Worm (Caenorhabditis elegans) whole organism, late embryonic: Measurements from ENCODE around the gene F13H8.5.

ENCODE experiments used
- C38D4.7 ChIP-seq: fragments of 200-800 bp; sonication (Bioruptor generic); optimal IDR thresholded peaks from 2 replicates; lab custom pipeline; 2018; ENCODE audit warnings: mild to moderate bottlenecking, missing genetic modification characterization, moderate library complexity, missing compliant biosample characterization
- F13H6.1 ChIP-seq: sonication (generic microtip); optimal IDR thresholded peaks from 2 replicates; lab custom pipeline; 2016; ENCODE audit warnings: missing genetic modification characterization, missing compliant biosample characterization
- K02D7.2 ChIP-seq: sonication (generic microtip); optimal IDR thresholded peaks from 2 replicates; lab custom pipeline; 2017; ENCODE audit warnings: mild to moderate bottlenecking, missing genetic modification characterization, missing compliant biosample characterization
- T23F11.4 ChIP-seq: fragments of 200-800 bp; sonication (Bioruptor generic); optimal IDR thresholded peaks from 2 replicates; lab custom pipeline; 2018; ENCODE audit warnings: mild to moderate bottlenecking, missing genetic modification characterization, missing compliant biosample characterization
- ahr-1 ChIP-seq: sonication (generic microtip); optimal IDR thresholded peaks from 2 replicates; lab custom pipeline; 2016; ENCODE audit warnings: missing genetic modification characterization, missing compliant biosample characterization
- ceh-18 ChIP-seq: sonication (generic microtip); optimal IDR thresholded peaks from 2 replicates; lab custom pipeline; 2016; ENCODE audit warnings: missing genetic modification characterization, missing compliant biosample characterization
- ceh-34 ChIP-seq: sonication (generic microtip); optimal IDR thresholded peaks from 2 replicates; lab custom pipeline; 2016; ENCODE audit warnings: mild to moderate bottlenecking, missing genetic modification characterization, missing compliant biosample characterization
- ceh-45 ChIP-seq: fragments of 200-800 bp; sonication (Bioruptor generic); IDR thresholded peaks from 2 replicates; pipeline ENCODE4 v1.3.6; 2022; ENCODE audit warnings: missing genetic modification reagents, missing genetic modification characterization, missing compliant biosample characterization
- che-1 ChIP-seq: sonication (generic microtip); optimal IDR thresholded peaks from 2 replicates; lab custom pipeline; 2016; ENCODE audit warnings: mild to moderate bottlenecking, missing genetic modification characterization, missing compliant biosample characterization
- dmd-4 ChIP-seq: sonication (generic microtip); optimal IDR thresholded peaks from 2 replicates; lab custom pipeline; 2016; ENCODE audit warnings: borderline replicate concordance, missing genetic modification characterization, missing compliant biosample characterization
- elt-4 ChIP-seq: sonication (generic microtip); optimal IDR thresholded peaks from 2 replicates; lab custom pipeline; 2016; ENCODE audit warnings: missing genetic modification characterization, missing compliant biosample characterization
- eyg-1 ChIP-seq: sonication (generic microtip); optimal IDR thresholded peaks from 2 replicates; lab custom pipeline; 2016; ENCODE audit warnings: missing genotype, missing genetic modification characterization, missing compliant biosample characterization
- fax-1 ChIP-seq: sonication (generic microtip); optimal IDR thresholded peaks from 2 replicates; lab custom pipeline; 2016; ENCODE audit warnings: missing genotype, missing genetic modification characterization, missing compliant biosample characterization
- fkh-10 ChIP-seq: fragments of 150-350 bp; optimal IDR thresholded peaks from 2 replicates; lab custom pipeline; 2014; ENCODE audit warnings: missing biosample characterization, missing genetic modification reagents, missing genetic modification characterization
- gmeb-2 ChIP-seq: sonication (generic microtip); optimal IDR thresholded peaks from 2 replicates; lab custom pipeline; 2016; ENCODE audit warnings: missing genetic modification characterization, inconsistent platforms, missing compliant biosample characterization
- hlh-30 ChIP-seq: sonication (generic microtip); optimal IDR thresholded peaks from 2 replicates; lab custom pipeline; 2017; ENCODE audit warnings: antibody characterized with exemption, missing genetic modification characterization, missing compliant biosample characterization; ENCODE audit not compliant: insufficient read depth
- hlh-6 ChIP-seq: sonication (generic microtip); optimal IDR thresholded peaks from 2 replicates; lab custom pipeline; 2016; ENCODE audit warnings: missing genotype, missing genetic modification characterization, missing compliant biosample characterization
- hlh-8 ChIP-seq: sonication (generic microtip); optimal IDR thresholded peaks from 2 replicates; lab custom pipeline; 2016; ENCODE audit warnings: missing genotype, missing genetic modification characterization, missing compliant biosample characterization
- lim-6 ChIP-seq: sonication (generic microtip); optimal IDR thresholded peaks from 2 replicates; lab custom pipeline; 2016; ENCODE audit warnings: missing genetic modification characterization, missing compliant biosample characterization
- madf-2 ChIP-seq: sonication (generic microtip); optimal IDR thresholded peaks from 2 replicates; lab custom pipeline; 2017; ENCODE audit warnings: missing genetic modification characterization, missing compliant biosample characterization
- nhr-11 ChIP-seq: fragments of 150-350 bp; optimal IDR thresholded peaks from 2 replicates; lab custom pipeline; 2014; ENCODE audit warnings: missing biosample characterization, missing genetic modification characterization
- nhr-232 ChIP-seq: sonication (generic microtip); optimal IDR thresholded peaks from 2 replicates; lab custom pipeline; 2016; ENCODE audit warnings: missing genetic modification characterization, missing compliant biosample characterization
- pag-3 ChIP-seq: sonication (generic microtip); optimal IDR thresholded peaks from 2 replicates; lab custom pipeline; 2016; ENCODE audit warnings: missing compliant biosample characterization, missing genetic modification characterization, borderline replicate concordance
- pat-9 ChIP-seq: fragments of 200-800 bp; sonication (Bioruptor generic); optimal IDR thresholded peaks from 2 replicates; lab custom pipeline; 2018; ENCODE audit warnings: mild to moderate bottlenecking, missing genetic modification characterization, moderate library complexity, missing compliant biosample characterization
- pha-2 ChIP-seq: sonication (generic microtip); optimal IDR thresholded peaks from 2 replicates; lab custom pipeline; 2017; ENCODE audit warnings: mild to moderate bottlenecking, missing genetic modification characterization, missing compliant biosample characterization
- pqm-1 ChIP-seq: sonication (generic microtip); optimal IDR thresholded peaks from 2 replicates; lab custom pipeline; 2016; ENCODE audit warnings: missing genetic modification characterization, missing compliant biosample characterization
- ref-2 ChIP-seq: sonication (generic microtip); optimal IDR thresholded peaks from 2 replicates; lab custom pipeline; 2016; ENCODE audit warnings: missing genetic modification characterization, missing compliant biosample characterization
- rnt-1 ChIP-seq: sonication (generic microtip); optimal IDR thresholded peaks from 2 replicates; lab custom pipeline; 2016; ENCODE audit warnings: missing genetic modification characterization, missing compliant biosample characterization
- sox-2 ChIP-seq: fragments of 200-800 bp; sonication (Bioruptor generic); IDR thresholded peaks from 2 replicates; pipeline ENCODE4 v1.3.6; 2022; ENCODE audit warnings: missing genetic modification reagents, missing genetic modification characterization, missing compliant biosample characterization
- syd-9 ChIP-seq: sonication (generic microtip); optimal IDR thresholded peaks from 2 replicates; lab custom pipeline; 2016; ENCODE audit warnings: mild to moderate bottlenecking, missing genetic modification characterization, moderate library complexity, missing compliant biosample characterization
- tbx-2 ChIP-seq: sonication (generic microtip); optimal IDR thresholded peaks from 2 replicates; lab custom pipeline; 2016; ENCODE audit warnings: missing genetic modification characterization, missing compliant biosample characterization
- ttx-3 ChIP-seq: sonication (generic microtip); optimal IDR thresholded peaks from 2 replicates; lab custom pipeline; 2016; ENCODE audit warnings: missing genetic modification reagents, missing genetic modification characterization, missing compliant biosample characterization
- unc-42 ChIP-seq: sonication (generic microtip); optimal IDR thresholded peaks from 2 replicates; lab custom pipeline; 2016; ENCODE audit warnings: missing genotype, missing genetic modification characterization, missing compliant biosample characterization
- unc-55 ChIP-seq: sonication (generic microtip); optimal IDR thresholded peaks from 2 replicates; lab custom pipeline; 2017; ENCODE audit warnings: missing biosample characterization, missing genetic modification reagents, missing genetic modification characterization
- unc-86 ChIP-seq: sonication (generic microtip); optimal IDR thresholded peaks from 2 replicates; lab custom pipeline; 2016; ENCODE audit warnings: missing genetic modification characterization, missing compliant biosample characterization

The F13H8.5 gene

ce11 chrII:6236093-6236945, 19.6 kb downstream of the F13H8.5 start:
- TF ChIP-seq gmeb-2 (tag; lab: Kevin White, UChicago): no peak
- no peak for TF ChIP-seq pqm-1 (tag; lab: Kevin White, UChicago)
- no peak for TF ChIP-seq ceh-45 (GFP tag; lab: Robert Waterston, UW)
- no peak for TF ChIP-seq rnt-1 (tag; lab: Kevin White, UChicago)
- TF ChIP-seq eyg-1 (tag; lab: Kevin White, UChicago): no peak
- peak; percentile 45 for TF ChIP-seq hlh-30 (tag; lab: Kevin White, UChicago)
- TF ChIP-seq unc-55 (GFP tag; lab: Kevin White, UChicago): no peak
- TF ChIP-seq pha-2: no peak
- TF ChIP-seq ref-2 (tag; lab: Kevin White, UChicago): no peak
- TF ChIP-seq madf-2 (tag; lab: Kevin White, UChicago): no peak
- TF ChIP-seq unc-86 (tag; lab: Kevin White, UChicago): no peak
- no peak for TF ChIP-seq nhr-232 (tag; lab: Kevin White, UChicago)
- no peak for TF ChIP-seq T23F11.4 (GFP tag; lab: Kevin White, UChicago)
- TF ChIP-seq F13H6.1: no peak
- no peak for TF ChIP-seq ttx-3 (tag; lab: Kevin White, UChicago)
- TF ChIP-seq tbx-2: peak; percentile 33
- TF ChIP-seq fkh-10 (GFP tag; lab: Kevin White, UChicago): no peak
- no peak for TF ChIP-seq fax-1 (tag; lab: Kevin White, UChicago)
- no peak for TF ChIP-seq nhr-11 (tag; lab: Kevin White, UChicago)
- no peak for TF ChIP-seq lim-6 (tag; lab: Kevin White, UChicago)
- TF ChIP-seq sox-2 (GFP tag; lab: Robert Waterston, UW): no peak
- no peak for TF ChIP-seq che-1
- TF ChIP-seq pag-3 (tag; lab: Kevin White, UChicago): no peak
- TF ChIP-seq dmd-4: no peak
- no peak for TF ChIP-seq hlh-8 (tag; lab: Kevin White, UChicago)
- TF ChIP-seq ceh-18 (tag; lab: Kevin White, UChicago): peak; percentile 62
- peak; percentile 11 for TF ChIP-seq ceh-34 (tag; lab: Kevin White, UChicago)
- no peak for TF ChIP-seq C38D4.7 (GFP tag; lab: Kevin White, UChicago)

- TF ChIP-seq ahr-1 (tag; lab: Kevin White, UChicago) (no peak), pqm-1 (tag; lab: Kevin White, UChicago) (no peak), K02D7.2 (tag; lab: Kevin White, UChicago) (no peak), pat-9 (tag; lab: Kevin White, UChicago) (no peak), nhr-11 (tag; lab: Kevin White, UChicago) (no peak), syd-9 (tag; lab: Kevin White, UChicago) (no peak), hlh-6 (tag; lab: Kevin White, UChicago) (no peak)
Observed at ce11 chrII:6235432-6236092, 20.4 kb downstream of the F13H8.5 start, which contains the start of gene T24H7.9. T24H7.9 (minus strand) TSS chrII:6235505.

ce11 chrII:6230116-6230515, 25.8 kb downstream of the F13H8.5 start:
- TF ChIP-seq unc-42 (tag; lab: Kevin White, UChicago): peak; percentile 61
- TF ChIP-seq elt-4 (tag; lab: Kevin White, UChicago): no peak
